Worm (Caenorhabditis elegans) whole organism, L4 larva: ENCODE data around the gene srw-2.

ENCODE experiments used
- hlh-11 ChIP-seq: fragments of 200-800 bp; sonication (Bioruptor generic); optimal IDR thresholded peaks from 2 replicates; lab custom pipeline; 2018; ENCODE audit warnings: mild to moderate bottlenecking, missing genetic modification characterization, missing compliant biosample characterization
- zag-1 ChIP-seq: fragments of 150-350 bp; optimal IDR thresholded peaks from 2 replicates; lab custom pipeline; 2014; ENCODE audit warnings: missing biosample characterization, missing genetic modification characterization

- no peak for TF ChIP-seq zag-1 (tag; lab: Kevin White, UChicago)
- no peak for TF ChIP-seq hlh-11
These were observed 49.7 kb downstream of the srw-2 start for ce11 chrV:2880356-2880755.
